Worm (Caenorhabditis elegans): ENCODE results near the gene nhr-135.
A peak's percentile ranks its signal among the peaks of the same experiment; 100 is the strongest.

Gene nhr-135

DNA sequence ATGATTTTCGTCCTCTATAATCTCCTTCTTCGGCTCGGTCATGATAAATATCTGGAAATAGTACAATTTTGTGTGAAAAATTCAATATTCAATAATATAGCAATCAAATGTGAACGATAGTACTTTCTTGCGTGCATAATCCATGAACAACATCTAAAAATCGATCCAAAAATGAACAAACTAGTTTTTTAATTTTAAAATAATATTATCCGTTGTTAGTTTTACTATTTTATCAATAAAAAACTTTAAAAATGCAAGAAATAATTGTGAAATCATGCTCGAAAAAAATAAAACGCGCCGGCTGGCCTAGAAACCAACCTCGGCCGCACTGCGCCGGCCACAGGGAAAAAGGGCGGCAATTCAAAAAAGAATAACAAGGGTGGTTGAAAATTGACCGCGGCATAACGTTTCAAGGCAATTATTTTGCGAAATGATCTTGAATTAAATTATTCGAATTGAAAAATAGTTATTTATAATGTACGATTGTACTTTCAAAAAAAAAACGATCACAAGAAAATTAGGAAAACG lies 8.9 kb downstream of the nhr-135 start, which contains the start of gene mys-1:
mys-1 (minus strand) TSS at position 51 of the 528 bp plus-strand sequence.
- TF ChIP-seq fos-1 (tag; optimal IDR thresholded peaks at IDR 0.05), result no peak
- no peak for TF ChIP-seq nhr-76 (tag; optimal IDR thresholded peaks at IDR 0.05)
- no peak for TF ChIP-seq ceh-82 (tag; optimal IDR thresholded peaks at IDR 0.05)
- TF ChIP-seq egl-5 (tag; optimal IDR thresholded peaks at IDR 0.05), result no peak
- TF ChIP-seq fkh-10 (GFP tag; optimal IDR thresholded peaks at IDR 0.05), result no peak
- no peak for TF ChIP-seq elt-1 (tag; optimal IDR thresholded peaks at IDR 0.05)
- TF ChIP-seq ztf-4 (tag; optimal IDR thresholded peaks at IDR 0.05), result no peak
- peak; percentile 55 for TF ChIP-seq nhr-43 (tag; optimal IDR thresholded peaks at IDR 0.05; ENCODE audit: poor library complexity, severe bottlenecking)
- peak; percentile 65 for TF ChIP-seq hmg-11 (tag; optimal IDR thresholded peaks at IDR 0.05)
- TF ChIP-seq snpc-4 (tag; optimal IDR thresholded peaks at IDR 0.05), result peak; percentile 57
- TF ChIP-seq aly-2 (tag; optimal IDR thresholded peaks at IDR 0.05), result no peak
- no peak for TF ChIP-seq elt-2 (tag; optimal IDR thresholded peaks at IDR 0.05)
- TF ChIP-seq pha-4 (tag; optimal IDR thresholded peaks at IDR 0.05), result peak; percentile 50
- TF ChIP-seq ZK546.5 (tag; optimal IDR thresholded peaks at IDR 0.05), result no peak
- no peak for TF ChIP-seq nhr-237 (tag; optimal IDR thresholded peaks at IDR 0.05)
- no peak for TF ChIP-seq nhr-11 (tag; optimal IDR thresholded peaks at IDR 0.05)
- TF ChIP-seq lsy-12 (tag; optimal IDR thresholded peaks at IDR 0.05), result no peak
- peak; percentile 64 for TF ChIP-seq nhr-23 (tag; optimal IDR thresholded peaks at IDR 0.05)
- no peak for TF ChIP-seq unc-39 (tag; optimal IDR thresholded peaks at IDR 0.05)
- TF ChIP-seq nhr-12 (tag; optimal IDR thresholded peaks at IDR 0.05), result no peak
- no peak for TF ChIP-seq jun-1 (tag; optimal IDR thresholded peaks at IDR 0.05)
- TF ChIP-seq ama-1 (optimal IDR thresholded peaks at IDR 0.05), result no peak
- TF ChIP-seq skn-1 (tag; optimal IDR thresholded peaks at IDR 0.05), result no peak
- TF ChIP-seq elt-3 (tag; optimal IDR thresholded peaks at IDR 0.05), result no peak
- no peak for TF ChIP-seq nhr-28 (tag; optimal IDR thresholded peaks at IDR 0.05)
- TF ChIP-seq ceh-16 (tag; optimal IDR thresholded peaks at IDR 0.05), result no peak
- no peak for TF ChIP-seq fkh-2 (tag; optimal IDR thresholded peaks at IDR 0.05)
- TF ChIP-seq ztf-11 (tag; optimal IDR thresholded peaks at IDR 0.05), result no peak
- no peak for TF ChIP-seq sea-2 (GFP tag; optimal IDR thresholded peaks at IDR 0.05)
- TF ChIP-seq pqm-1 (tag; optimal IDR thresholded peaks at IDR 0.05), result no peak
- TF ChIP-seq nfya-1 (tag; optimal IDR thresholded peaks at IDR 0.05; ENCODE audit: insufficient read depth), result peak; percentile 49
- TF ChIP-seq nhr-77 (tag; optimal IDR thresholded peaks at IDR 0.05), result no peak
- no peak for TF ChIP-seq nhr-25 (tag; optimal IDR thresholded peaks at IDR 0.05)
- TF ChIP-seq R02D3.7 (tag; optimal IDR thresholded peaks at IDR 0.05), result no peak
- TF ChIP-seq mdl-1 (tag; optimal IDR thresholded peaks at IDR 0.05), result no peak
- no peak for TF ChIP-seq tbx-2 (tag; optimal IDR thresholded peaks at IDR 0.05)
- TF ChIP-seq lin-39 (tag; optimal IDR thresholded peaks at IDR 0.05), result peak; percentile 5
- no peak for TF ChIP-seq unc-62 (GFP tag; optimal IDR thresholded peaks at IDR 0.05)
- TF ChIP-seq egl-27 (tag; optimal IDR thresholded peaks at IDR 0.05), result no peak
- no peak for TF ChIP-seq mml-1 (tag; optimal IDR thresholded peaks at IDR 0.05)
- no peak for TF ChIP-seq eor-1 (tag; optimal IDR thresholded peaks at IDR 0.05)
- no peak for TF ChIP-seq ceh-9 (tag; optimal IDR thresholded peaks at IDR 0.05)
- no peak for TF ChIP-seq ceh-28 (tag; optimal IDR thresholded peaks at IDR 0.05)
- TF ChIP-seq daf-12 (tag; optimal IDR thresholded peaks at IDR 0.05), result no peak
- no peak for TF ChIP-seq nhr-67 (tag; optimal IDR thresholded peaks at IDR 0.05)
- peak; percentile 65 for TF ChIP-seq lin-15B (tag; optimal IDR thresholded peaks at IDR 0.05)
- TF ChIP-seq zag-1 (tag; optimal IDR thresholded peaks at IDR 0.05), result no peak

DNA sequence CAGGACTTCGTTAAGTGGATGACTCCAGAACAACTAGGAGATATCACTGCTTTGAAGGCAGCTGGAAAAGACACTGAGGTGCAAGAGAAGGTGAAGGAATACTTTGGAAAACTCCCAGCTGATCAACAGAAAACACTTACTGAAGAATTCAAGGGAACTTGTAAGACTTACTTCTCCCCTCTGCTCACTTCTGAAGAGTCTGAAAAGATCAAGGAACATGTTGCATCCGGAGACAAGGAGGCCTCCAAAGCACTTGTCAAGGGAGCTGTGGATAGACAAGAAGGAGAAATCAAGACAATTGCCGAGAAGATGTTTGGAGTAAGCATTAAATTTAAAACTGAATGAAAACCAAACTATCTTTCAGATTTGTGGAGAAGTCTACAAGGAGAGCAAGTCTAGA lies 14.2 kb downstream of the nhr-135 start:
- TF ChIP-seq daf-12 (tag; optimal IDR thresholded peaks at IDR 0.05), result no peak
- no peak for TF ChIP-seq nhr-237 (tag; optimal IDR thresholded peaks at IDR 0.05)
- no peak for TF ChIP-seq nhr-23 (tag; optimal IDR thresholded peaks at IDR 0.05)
- TF ChIP-seq fkh-2 (tag; optimal IDR thresholded peaks at IDR 0.05), result no peak
- TF ChIP-seq nhr-28 (tag; optimal IDR thresholded peaks at IDR 0.05), result no peak
- no peak for TF ChIP-seq elt-1 (tag; optimal IDR thresholded peaks at IDR 0.05)
- no peak for TF ChIP-seq ama-1 (optimal IDR thresholded peaks at IDR 0.05)
- no peak for TF ChIP-seq mdl-1 (tag; optimal IDR thresholded peaks at IDR 0.05)
- no peak for TF ChIP-seq ztf-4 (tag; optimal IDR thresholded peaks at IDR 0.05)
- TF ChIP-seq sea-2 (GFP tag; optimal IDR thresholded peaks at IDR 0.05), result no peak
- no peak for TF ChIP-seq nhr-77 (tag; optimal IDR thresholded peaks at IDR 0.05)
- no peak for TF ChIP-seq egl-5 (tag; optimal IDR thresholded peaks at IDR 0.05)
